5 worm cellular contexts compared by ENCODE assay signal in the genomic region with DNA sequence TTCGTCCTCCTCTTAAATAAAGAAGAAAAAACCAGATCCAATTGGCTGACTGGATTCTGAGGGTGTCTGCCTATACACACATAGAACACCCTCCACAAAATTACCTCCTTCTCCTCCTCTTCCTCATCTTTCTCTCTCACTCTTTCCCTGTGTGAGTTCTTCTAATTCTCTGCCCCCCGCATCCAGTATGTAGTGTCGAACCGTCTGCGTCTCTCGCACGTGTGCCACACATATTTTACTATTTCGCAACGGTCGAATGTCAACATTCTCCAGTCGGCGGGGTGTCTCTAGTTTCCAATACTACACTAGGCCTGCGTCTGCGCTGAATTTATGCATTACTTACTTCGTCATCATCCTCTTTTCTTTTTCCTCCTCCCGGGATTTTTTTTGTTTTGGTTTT.
A peak's percentile ranks its signal among the peaks of the same experiment; 100 is the strongest.
TF ChIP-seq lines count a peak whose summit lies in the region.

No protein-coding gene starts in this region.

TF ChIP-seq in whole organism, L1 larva, 84 proteins besides CTCF, POLR2A, EP300 and RAD21 (continues in another document):
- TF ChIP-seq rnt-1 (tag; optimal IDR thresholded peaks at IDR 0.05; lab: Kevin White, UChicago) (peak; percentile 69), nhr-71 (tag; optimal IDR thresholded peaks at IDR 0.05; lab: Kevin White, UChicago) (peak; percentile 75), nhr-84 (tag; optimal IDR thresholded peaks at IDR 0.05; lab: Kevin White, UChicago) (no peak), lin-35 (GFP tag; optimal IDR thresholded peaks at IDR 0.05; lab: Kevin White, UChicago) (peak; percentile 29 to 64), pqm-1 (tag; optimal IDR thresholded peaks at IDR 0.05; lab: Kevin White, UChicago) (no peak), ztf-11 (tag; optimal IDR thresholded peaks at IDR 0.05; lab: Kevin White, UChicago) (no peak), dsc-1 (tag; optimal IDR thresholded peaks at IDR 0.05; lab: Kevin White, UChicago) (peak; percentile 46), efl-1 (optimal IDR thresholded peaks at IDR 0.05; lab: Kevin White, UChicago) (peak; percentile 50 to 68), efl-1 (GFP tag; optimal IDR thresholded peaks at IDR 0.05 in 1 of 2; lab: Kevin White, UChicago) (peak in 1 of 2 experiments; percentile 93), elt-2 (tag; optimal IDR thresholded peaks at IDR 0.05; lab: Kevin White, UChicago) (no peak), snpc-4 (tag; optimal IDR thresholded peaks at IDR 0.05; lab: Kevin White, UChicago) (peak; percentile 42), ets-5 (GFP tag; IDR thresholded peaks at IDR 0.05; lab: Robert Waterston, UW) (no peak), blmp-1 (tag; optimal IDR thresholded peaks at IDR 0.05; lab: Kevin White, UChicago) (peak; percentile 57), zip-4 (GFP tag; optimal IDR thresholded peaks at IDR 0.05; lab: Kevin White, UChicago) (peak; percentile 75), zag-1 (tag; optimal IDR thresholded peaks at IDR 0.05; lab: Kevin White, UChicago) (no peak), irx-1 (tag; optimal IDR thresholded peaks at IDR 0.05; lab: Kevin White, UChicago) (peak; percentile 2), xbp-1 (tag; optimal IDR thresholded peaks at IDR 0.05; lab: Kevin White, UChicago) (peak; percentile 48)

TF ChIP-seq in whole organism, L3 larva, 47 proteins besides CTCF, POLR2A, EP300 and RAD21 (continues in another document):
- TF ChIP-seq R02D3.7 (tag; optimal IDR thresholded peaks at IDR 0.05; lab: Kevin White, UChicago) (peak; percentile 6), pqm-1 (tag; optimal IDR thresholded peaks at IDR 0.05; lab: Kevin White, UChicago) (peak; percentile 55), fkh-10 (GFP tag; optimal IDR thresholded peaks at IDR 0.05; lab: Kevin White, UChicago) (no peak), tbx-2 (tag; optimal IDR thresholded peaks at IDR 0.05; lab: Kevin White, UChicago) (no peak), ztf-4 (tag; optimal IDR thresholded peaks at IDR 0.05; lab: Kevin White, UChicago) (no peak), nhr-12 (tag; optimal IDR thresholded peaks at IDR 0.05; lab: Kevin White, UChicago) (no peak), egl-27 (tag; optimal IDR thresholded peaks at IDR 0.05; lab: Kevin White, UChicago) (peak; percentile 28), ama-1 (optimal IDR thresholded peaks at IDR 0.05; lab: Kevin White, UChicago) (no peak), sea-2 (GFP tag; optimal IDR thresholded peaks at IDR 0.05; lab: Kevin White, UChicago) (peak; percentile 1), nhr-237 (tag; optimal IDR thresholded peaks at IDR 0.05; lab: Kevin White, UChicago) (no peak), pha-4 (tag; optimal IDR thresholded peaks at IDR 0.05; lab: Kevin White, UChicago) (peak; percentile 92), ceh-9 (tag; optimal IDR thresholded peaks at IDR 0.05; lab: Kevin White, UChicago) (no peak), lsy-12 (tag; optimal IDR thresholded peaks at IDR 0.05; lab: Kevin White, UChicago) (no peak), hmg-11 (tag; optimal IDR thresholded peaks at IDR 0.05; lab: Kevin White, UChicago) (peak; percentile 90), nfya-1 (tag; optimal IDR thresholded peaks at IDR 0.05; lab: Kevin White, UChicago; ENCODE audit: insufficient read depth) (peak; percentile 74), ceh-28 (tag; optimal IDR thresholded peaks at IDR 0.05; lab: Kevin White, UChicago) (peak; percentile 54), elt-2 (tag; optimal IDR thresholded peaks at IDR 0.05; lab: Kevin White, UChicago) (peak; percentile 46), aly-2 (tag; optimal IDR thresholded peaks at IDR 0.05; lab: Kevin White, UChicago) (no peak)

TF ChIP-seq in whole organism, early embryonic, 17 proteins besides CTCF, POLR2A, EP300 and RAD21:
- TF ChIP-seq F13C5.2 (tag; optimal IDR thresholded peaks at IDR 0.05; lab: Kevin White, UChicago): peak; percentile 37
- TF ChIP-seq pes-1 (GFP tag; IDR thresholded peaks at IDR 0.05; lab: Robert Waterston, UW): no peak
- peak; percentile 33 for TF ChIP-seq aly-1 (tag; optimal IDR thresholded peaks at IDR 0.05; lab: Kevin White, UChicago)
- TF ChIP-seq tbx-37 (GFP tag; conservative IDR thresholded peaks at IDR 0.05; lab: Robert Waterston, UW): no peak
- TF ChIP-seq hmbx-1 (tag; optimal IDR thresholded peaks at IDR 0.05; lab: Kevin White, UChicago): no peak
- TF ChIP-seq hnd-1 (tag; optimal IDR thresholded peaks at IDR 0.05; lab: Kevin White, UChicago): no peak
- TF ChIP-seq flt-1 (GFP tag; IDR thresholded peaks at IDR 0.05; lab: Robert Waterston, UW): no peak
- TF ChIP-seq sea-1 (GFP tag; conservative IDR thresholded peaks at IDR 0.05; lab: Robert Waterston, UW): no peak
- peak; percentile 67 for TF ChIP-seq hmg-4 (GFP tag; optimal IDR thresholded peaks at IDR 0.05; lab: Kevin White, UChicago)
- no peak for TF ChIP-seq tra-4 (tag; optimal IDR thresholded peaks at IDR 0.05; lab: Kevin White, UChicago)
- TF ChIP-seq scrt-1 (GFP tag; IDR thresholded peaks at IDR 0.05; lab: Robert Waterston, UW): no peak
- no peak for TF ChIP-seq B0310.2 (tag; optimal IDR thresholded peaks at IDR 0.05; lab: Kevin White, UChicago)
- TF ChIP-seq ets-7 (tag; optimal IDR thresholded peaks at IDR 0.05; lab: Kevin White, UChicago): no peak
- TF ChIP-seq ceh-13 (GFP tag; optimal IDR thresholded peaks at IDR 0.05; lab: Kevin White, UChicago): no peak
- TF ChIP-seq tbx-11 (GFP tag; IDR thresholded peaks at IDR 0.05; lab: Robert Waterston, UW): no peak
- no peak for TF ChIP-seq ceh-36 (tag; optimal IDR thresholded peaks at IDR 0.05; lab: Kevin White, UChicago)
- no peak for TF ChIP-seq ama-1 (optimal IDR thresholded peaks at IDR 0.05; lab: Kevin White, UChicago)

TF ChIP-seq in whole organism, midembryonic, 9 proteins besides CTCF, POLR2A, EP300 and RAD21:
- TF ChIP-seq ztf-23 (GFP tag; IDR thresholded peaks at IDR 0.05; lab: Robert Waterston, UW) (no peak), flt-1 (GFP tag; IDR thresholded peaks at IDR 0.05; lab: Robert Waterston, UW) (0 out of 2 replicates have a peak, but pooled peaks have one; percentile 47), cog-1 (tag; optimal IDR thresholded peaks at IDR 0.05; lab: Kevin White, UChicago) (peak; percentile 53)

TF ChIP-seq in whole organism, young adult, 124 proteins besides CTCF, POLR2A, EP300 and RAD21:
- TF ChIP-seq ZK185.1 (tag; optimal IDR thresholded peaks at IDR 0.05; lab: Kevin White, UChicago; ENCODE audit: poor library complexity, severe bottlenecking) (peak; percentile 29), aptf-3 (GFP tag; IDR thresholded peaks at IDR 0.05; lab: Robert Waterston, UW) (no peak), unc-62 (GFP tag; optimal IDR thresholded peaks at IDR 0.05; lab: Kevin White, UChicago) (peak; percentile 50), snpc-4 (GFP tag; optimal IDR thresholded peaks at IDR 0.05; lab: Kevin White, UChicago) (no peak), snpc-4 (tag; optimal IDR thresholded peaks at IDR 0.05; lab: Kevin White, UChicago) (peak in 2 of 4 experiments; percentile 30 to 48), dox-1 (GFP tag; IDR thresholded peaks at IDR 0.05; lab: Robert Waterston, UW) (peak; percentile 77), die-1 (tag; optimal IDR thresholded peaks at IDR 0.05; lab: Kevin White, UChicago) (peak; percentile 10), ekl-4 (GFP tag; IDR thresholded peaks at IDR 0.05; lab: Robert Waterston, UW) (0 out of 2 replicates have a peak, but pooled peaks have one; percentile 25), attf-3 (GFP tag; conservative IDR thresholded peaks at IDR 0.05; lab: Robert Waterston, UW) (no peak), rcor-1 (GFP tag; IDR thresholded peaks at IDR 0.05; lab: Robert Waterston, UW) (0 out of 2 replicates have a peak, but pooled peaks have one; percentile 15), nfyb-1 (GFP tag; IDR thresholded peaks at IDR 0.05; lab: Robert Waterston, UW) (0 out of 2 replicates have a peak, but pooled peaks have one; percentile 56), nhr-80 (tag; optimal IDR thresholded peaks at IDR 0.05; lab: Kevin White, UChicago) (peak; percentile 60), B0035.1 (tag; optimal IDR thresholded peaks at IDR 0.05; lab: Kevin White, UChicago) (no peak), K12H6.12 (tag; optimal IDR thresholded peaks at IDR 0.05; lab: Kevin White, UChicago) (peak; percentile 64), somi-1 (GFP tag; optimal IDR thresholded peaks at IDR 0.05; lab: Kevin White, UChicago) (no peak), cebp-1 (GFP tag; IDR thresholded peaks at IDR 0.05; lab: Robert Waterston, UW) (peak; percentile 97), cebp-1 (tag; optimal IDR thresholded peaks at IDR 0.05; lab: Kevin White, UChicago) (peak; percentile 99), lin-35 (GFP tag; optimal IDR thresholded peaks at IDR 0.05; lab: Kevin White, UChicago) (peak in 1 of 3 experiments; percentile 28), hmg-1.2 (GFP tag; IDR thresholded peaks at IDR 0.05; lab: Robert Waterston, UW) (peak; percentile 87), aptf-2 (GFP tag; conservative IDR thresholded peaks at IDR 0.05; lab: Robert Waterston, UW) (no peak), egl-18 (GFP tag; IDR thresholded peaks at IDR 0.05; lab: Robert Waterston, UW) (no peak), K11D2.4 (GFP tag; IDR thresholded peaks at IDR 0.05; lab: Robert Waterston, UW) (peak; percentile 50; the same call in 1 of the 2 replicates), repo-1 (tag; optimal IDR thresholded peaks at IDR 0.05; lab: Kevin White, UChicago) (no peak), gei-17 (GFP tag; optimal IDR thresholded peaks at IDR 0.05; lab: Kevin White, UChicago) (peak; percentile 11), ceh-27 (GFP tag; optimal IDR thresholded peaks at IDR 0.05; lab: Kevin White, UChicago) (peak; percentile 59), attf-5 (GFP tag; optimal IDR thresholded peaks at IDR 0.05; lab: Kevin White, UChicago) (peak; percentile 33), lin-40 (tag; optimal IDR thresholded peaks at IDR 0.05; lab: Kevin White, UChicago) (peak; percentile 60)
